Fruit fly (Drosophila melanogaster): Measurements from ENCODE around the gene CG5001.

Gene CG5001

DNA sequence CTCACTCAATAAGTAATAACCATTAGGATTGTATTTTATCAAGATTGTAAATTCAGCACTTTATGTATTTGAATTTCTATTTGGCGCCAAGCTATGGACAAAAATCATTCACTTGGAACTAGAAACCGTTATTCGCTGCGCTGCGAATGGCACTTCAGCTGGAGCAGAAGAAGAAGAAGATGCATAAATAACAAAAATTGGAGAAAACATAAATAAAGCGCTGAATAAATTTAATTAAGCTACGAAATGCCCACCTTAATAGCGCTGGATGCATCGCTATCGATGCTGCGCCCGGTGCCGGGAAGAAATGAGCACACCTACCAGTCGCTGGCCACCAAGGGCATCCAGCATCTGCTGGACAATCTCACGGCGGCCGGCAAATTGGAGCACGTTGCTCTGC is 21.3 kb upstream of the CG5001 start, which contains the start of gene IntS14 (continued):
- TF ChIP-seq CG2129 (GFP tag; IDR thresholded peaks at IDR 0.05; ENCODE audit: partially characterized antibody) (no peak), Trl (optimal IDR thresholded peaks at IDR 0.05) (no peak), Trl (GFP tag; optimal IDR thresholded peaks at IDR 0.05) (no peak), CG33213 (GFP tag; optimal IDR thresholded peaks at IDR 0.05) (no peak), HmgD (GFP tag; optimal IDR thresholded peaks at IDR 0.05) (no peak), tna (GFP tag; IDR thresholded peaks at IDR 0.05; ENCODE audit: partially characterized antibody) (no peak), yki (optimal IDR thresholded peaks at IDR 0.05) (no peak), CG17912 (GFP tag; optimal IDR thresholded peaks at IDR 0.05) (no peak), gfzf (GFP tag; optimal IDR thresholded peaks at IDR 0.05) (peak; percentile 17), CrebB (tag; optimal IDR thresholded peaks at IDR 0.05) (no peak), NC2α (GFP tag; optimal IDR thresholded peaks at IDR 0.05) (no peak), slbo (GFP tag; IDR thresholded peaks at IDR 0.05) (no peak), E2f2 (GFP tag; IDR thresholded peaks at IDR 0.05) (peak; percentile 93), CG3838 (GFP tag; optimal IDR thresholded peaks at IDR 0.05) (no peak), Med (GFP tag) (no peak), sqz (GFP tag; optimal IDR thresholded peaks at IDR 0.05) (no peak), CG15601 (tag; optimal IDR thresholded peaks at IDR 0.05) (no peak), CG6272 (GFP tag; IDR thresholded peaks at IDR 0.05) (no peak), CG10321 (GFP tag; IDR thresholded peaks at IDR 0.05) (no peak), stwl (tag; optimal IDR thresholded peaks at IDR 0.05) (peak; percentile 17), pan (optimal IDR thresholded peaks at IDR 0.05) (no peak), pan (GFP tag; optimal IDR thresholded peaks at IDR 0.05 in 1 of 2, IDR thresholded peaks at IDR 0.05 in 1 of 2) (no peak), CG2116 (GFP tag; optimal IDR thresholded peaks at IDR 0.05) (no peak), mld (GFP tag; IDR thresholded peaks at IDR 0.05; ENCODE audit: partially characterized antibody) (no peak), Sin3A (optimal IDR thresholded peaks at IDR 0.05) (peak; percentile 38), CG30431 (GFP tag; optimal IDR thresholded peaks at IDR 0.05) (no peak), CG13894 (tag; optimal IDR thresholded peaks at IDR 0.05) (no peak), CoRest (tag; optimal IDR thresholded peaks at IDR 0.05) (no peak), Xrp1 (GFP tag; IDR thresholded peaks at IDR 0.05) (no peak), jing (GFP tag; optimal IDR thresholded peaks at IDR 0.05) (no peak), z (GFP tag; IDR thresholded peaks at IDR 0.05) (no peak), kni (GFP tag; optimal IDR thresholded peaks at IDR 0.05) (peak; percentile 3), disco-r (GFP tag; optimal IDR thresholded peaks at IDR 0.05) (no peak), maf-S (GFP tag; optimal IDR thresholded peaks at IDR 0.05) (no peak), Ets97D (GFP tag; optimal IDR thresholded peaks at IDR 0.05) (peak; percentile 17), CkIIα-i1 (GFP tag; IDR thresholded peaks at IDR 0.05) (no peak)

DNA sequence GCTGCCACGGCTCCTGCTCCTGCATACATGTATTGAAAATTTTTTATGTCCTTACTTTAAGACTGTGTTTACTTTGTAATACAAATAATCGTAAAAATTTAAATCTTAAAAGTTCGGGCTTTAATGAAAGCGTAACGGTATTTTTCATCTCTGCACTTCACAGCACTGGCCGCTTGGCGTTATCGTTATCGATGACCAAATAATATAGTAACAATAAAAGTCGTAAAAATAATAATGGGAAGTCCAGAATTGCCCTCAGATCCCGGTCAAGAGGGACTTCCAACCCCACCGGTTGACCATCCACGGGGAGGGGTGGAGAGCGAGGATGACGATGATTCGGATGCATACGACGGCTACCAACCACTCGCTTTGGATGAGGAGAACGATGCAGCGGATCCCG is 19.2 kb upstream of the CG5001 start, which contains the start of gene CG14341:
CG14341 (plus strand) TSS at position 181 of the 400 bp plus-strand sequence.
- peak; percentile 2 for TF ChIP-seq CG12659 (GFP tag; optimal IDR thresholded peaks at IDR 0.05)
- TF ChIP-seq CG7786 (GFP tag; optimal IDR thresholded peaks at IDR 0.05), result no peak
- TF ChIP-seq Kr (GFP tag; optimal IDR thresholded peaks at IDR 0.05), result no peak
- TF ChIP-seq Sry-β (GFP tag; optimal IDR thresholded peaks at IDR 0.05), result no peak
- TF ChIP-seq CG7556 (GFP tag; optimal IDR thresholded peaks at IDR 0.05), result no peak
- no peak for TF ChIP-seq Hr3 (GFP tag; optimal IDR thresholded peaks at IDR 0.05)
- TF ChIP-seq CG6175 (GFP tag; IDR thresholded peaks at IDR 0.05), result no peak
- TF ChIP-seq ken (GFP tag; IDR thresholded peaks at IDR 0.05), result no peak
- no peak for TF ChIP-seq CG3065 (GFP tag; optimal IDR thresholded peaks at IDR 0.05)
- no peak for TF ChIP-seq pros (GFP tag; optimal IDR thresholded peaks at IDR 0.05)
- TF ChIP-seq stwl (tag; optimal IDR thresholded peaks at IDR 0.05), result peak; percentile 53
- TF ChIP-seq NK7.1 (GFP tag; optimal IDR thresholded peaks at IDR 0.05), result no peak
- peak in 1 of 2 experiments; percentile 40 for TF ChIP-seq Pdp1 (GFP tag; optimal IDR thresholded peaks at IDR 0.05)
- no peak for TF ChIP-seq CHES-1-like (GFP tag; optimal IDR thresholded peaks at IDR 0.05)
- TF ChIP-seq BEAF-32 (GFP tag; optimal IDR thresholded peaks at IDR 0.05), result peak; percentile 35
- no peak for TF ChIP-seq CG11456 (GFP tag; IDR thresholded peaks at IDR 0.05)
- no peak for TF ChIP-seq Dip3 (GFP tag; optimal IDR thresholded peaks at IDR 0.05)
- TF ChIP-seq MESR4 (GFP tag; optimal IDR thresholded peaks at IDR 0.05), result peak; percentile 31
- TF ChIP-seq bab2 (GFP tag; optimal IDR thresholded peaks at IDR 0.05), result no peak
- TF ChIP-seq crc (GFP tag; optimal IDR thresholded peaks at IDR 0.05), result no peak

All from whole organism, embryonic.